Fruit fly (Drosophila melanogaster) whole organism, embryonic: ENCODE data around the gene Fbxl7.

ENCODE experiments used
- CG11696 ChIP-seq: fragments of 200-800 bp; sonication (Bioruptor generic); IDR thresholded peaks from 2 replicates; pipeline ENCODE4 v1.3.6; 2022; ENCODE audit warnings: missing biosample characterization, missing genetic modification characterization
- CG12769 ChIP-seq: fragments of 200-800 bp; sonication (Bioruptor generic); optimal IDR thresholded peaks from 2 replicates; lab custom pipeline; 2019; ENCODE audit warnings: missing biosample characterization, mild to moderate bottlenecking, missing genetic modification characterization, moderate library complexity
- CG13894 ChIP-seq: fragments of 200-800 bp; sonication (Bioruptor generic); optimal IDR thresholded peaks from 3 replicates; lab custom pipeline; 2018; ENCODE audit warnings: missing biosample characterization, mild to moderate bottlenecking, missing genetic modification characterization, moderate library complexity
- CG15601 ChIP-seq: fragments of 200-800 bp; sonication (Bioruptor generic); optimal IDR thresholded peaks from 3 replicates; lab custom pipeline; 2019; ENCODE audit warnings: missing biosample characterization, mild to moderate bottlenecking, missing genetic modification characterization, moderate library complexity
- CG1603 ChIP-seq: fragments of 200-800 bp; sonication (Bioruptor generic); optimal IDR thresholded peaks from 2 replicates; lab custom pipeline; 2019; ENCODE audit warnings: missing biosample characterization, mild to moderate bottlenecking, missing genetic modification characterization, moderate library complexity
- CG16815 ChIP-seq: fragments of 200-800 bp; sonication (Bioruptor generic); optimal IDR thresholded peaks from 3 replicates; lab custom pipeline; 2017; ENCODE audit warnings: missing biosample characterization, mild to moderate bottlenecking, missing genetic modification characterization
- CG17186 ChIP-seq: fragments of 200-800 bp; sonication (Bioruptor generic); optimal IDR thresholded peaks from 3 replicates; lab custom pipeline; 2017; ENCODE audit warnings: missing biosample characterization, missing genetic modification reagents, missing genetic modification characterization
- CG17359 ChIP-seq: fragments of 200-800 bp; sonication (Bioruptor generic); optimal IDR thresholded peaks from 3 replicates; lab custom pipeline; 2018; ENCODE audit warnings: missing biosample characterization, mild to moderate bottlenecking, missing genetic modification characterization, moderate library complexity
- CG18619 ChIP-seq: fragments of 200-800 bp; sonication (Bioruptor generic); optimal IDR thresholded peaks from 3 replicates; lab custom pipeline; 2017; ENCODE audit warnings: missing biosample characterization, mild to moderate bottlenecking, missing genetic modification characterization
- CG2712 ChIP-seq: fragments of 200-800 bp; optimal IDR thresholded peaks from 3 replicates; lab custom pipeline; 2019; ENCODE audit warnings: missing biosample characterization, mild to moderate bottlenecking, missing genetic modification characterization, moderate library complexity
- CG2889 ChIP-seq: fragments of 200-800 bp; sonication (Bioruptor generic); IDR thresholded peaks from 3 replicates; pipeline ENCODE4 v1.3.6; 2022; ENCODE audit warnings: missing biosample characterization, missing genetic modification characterization
- CG3163 ChIP-seq: fragments of 200-800 bp; sonication (Bioruptor generic); optimal IDR thresholded peaks from 3 replicates; lab custom pipeline; 2016; ENCODE audit warnings: missing biosample characterization, missing genetic modification characterization
- CG3847 ChIP-seq: fragments of 200-800 bp; sonication (Bioruptor generic); IDR thresholded peaks from 2 replicates; pipeline ENCODE4 v1.3.6; 2022; ENCODE audit warnings: missing biosample characterization, missing genetic modification characterization
- CG4730 ChIP-seq: fragments of 200-800 bp; sonication (Bioruptor generic); IDR thresholded peaks from 2 replicates; pipeline ENCODE4 v1.3.6; 2022; ENCODE audit warnings: missing biosample characterization, missing genetic modification characterization
- CG6254 ChIP-seq: fragments of 200-800 bp; sonication (Bioruptor generic); optimal IDR thresholded peaks from 3 replicates; lab custom pipeline; 2017; ENCODE audit warnings: mild to moderate bottlenecking, missing biosample characterization, missing genetic modification reagents, missing genetic modification characterization
- CG6765 ChIP-seq: fragments of 200-800 bp; sonication (Bioruptor generic); optimal IDR thresholded peaks from 3 replicates; lab custom pipeline; 2017; ENCODE audit warnings: missing biosample characterization, mild to moderate bottlenecking, missing genetic modification characterization
- CG9437 ChIP-seq: fragments of 200-800 bp; sonication (Bioruptor generic); optimal IDR thresholded peaks from 2 replicates; lab custom pipeline; 2018; ENCODE audit warnings: missing biosample characterization, mild to moderate bottlenecking, missing genetic modification characterization
- CG9797 ChIP-seq: fragments of 200-800 bp; sonication (Bioruptor generic); optimal IDR thresholded peaks from 3 replicates; lab custom pipeline; 2018; ENCODE audit warnings: missing biosample characterization, mild to moderate bottlenecking, missing genetic modification characterization
- Camta ChIP-seq: fragments of 200-800 bp; sonication (Bioruptor generic); optimal IDR thresholded peaks from 2 replicates; lab custom pipeline; 2016; ENCODE audit warnings: missing biosample characterization, missing genetic modification characterization
- Dp ChIP-seq: fragments of 200-800 bp; sonication (Bioruptor generic); optimal IDR thresholded peaks from 2 replicates; lab custom pipeline; 2018; ENCODE audit warnings: missing biosample characterization, mild to moderate bottlenecking, missing genetic modification characterization, moderate library complexity
- E2f1 ChIP-seq: fragments of 200-800 bp; sonication (Bioruptor generic); IDR thresholded peaks from 2 replicates; pipeline ENCODE4 v1.3.6; 2022; ENCODE audit warnings: missing biosample characterization, missing genetic modification characterization
- Hr3 ChIP-seq: fragments of 200-800 bp; sonication (Bioruptor generic); optimal IDR thresholded peaks from 3 replicates; lab custom pipeline; 2016; ENCODE audit warnings: missing biosample characterization, missing genetic modification characterization
- Jarid2 ChIP-seq: fragments of 200-800 bp; sonication (Bioruptor generic); optimal IDR thresholded peaks from 3 replicates; lab custom pipeline; 2017; ENCODE audit warnings: mild to moderate bottlenecking, missing biosample characterization, missing genetic modification reagents, missing genetic modification characterization
- Mrtf ChIP-seq: fragments of 200-800 bp; sonication (Bioruptor generic); IDR thresholded peaks from 3 replicates; pipeline ENCODE4 v1.3.6; 2022; ENCODE audit warnings: missing biosample characterization, missing genetic modification characterization
- NFAT ChIP-seq: fragments of 200-800 bp; sonication (Bioruptor generic); IDR thresholded peaks from 2 replicates; pipeline ENCODE4 v1.3.6; 2022; ENCODE audit warnings: missing biosample characterization, missing genetic modification characterization
- Nf-YC ChIP-seq: fragments of 200-800 bp; optimal IDR thresholded peaks from 3 replicates; lab custom pipeline; 2019; ENCODE audit warnings: missing biosample characterization, mild to moderate bottlenecking, missing genetic modification characterization, moderate library complexity
- Oli ChIP-seq: fragments of 200-800 bp; sonication (Bioruptor generic); optimal IDR thresholded peaks from 2 replicates; lab custom pipeline; 2018; ENCODE audit warnings: missing biosample characterization, mild to moderate bottlenecking, missing genetic modification characterization, moderate library complexity
- Sox100B ChIP-seq: fragments of 200-800 bp; sonication (Bioruptor generic); optimal IDR thresholded peaks from 3 replicates; lab custom pipeline; 2018; ENCODE audit warnings: missing biosample characterization, mild to moderate bottlenecking, missing genetic modification characterization
- Sry-δ ChIP-seq: fragments of 200-800 bp; sonication (Bioruptor generic); optimal IDR thresholded peaks from 2 replicates; lab custom pipeline; 2016; ENCODE audit warnings: missing biosample characterization, missing genetic modification characterization
- TFAM ChIP-seq: fragments of 200-800 bp; sonication (Bioruptor generic); optimal IDR thresholded peaks from 2 replicates; lab custom pipeline; 2017; ENCODE audit warnings: missing biosample characterization, missing genetic modification characterization, inconsistent platforms
- Taf1 ChIP-seq: fragments of 200-800 bp; sonication (Bioruptor generic); IDR thresholded peaks from 2 replicates; pipeline ENCODE4 v1.3.6; 2022; ENCODE audit warnings: missing biosample characterization, missing genetic modification characterization
- ase ChIP-seq: fragments of 200-800 bp; sonication (Bioruptor generic); IDR thresholded peaks from 3 replicates; pipeline ENCODE4 v1.3.6; 2022; ENCODE audit warnings: missing biosample characterization, missing genetic modification characterization
- cato ChIP-seq: fragments of 200-800 bp; sonication (Bioruptor generic); optimal IDR thresholded peaks from 2 replicates; lab custom pipeline; 2016; ENCODE audit warnings: missing biosample characterization, missing genetic modification characterization, borderline replicate concordance
- chn ChIP-seq: fragments of 200-800 bp; sonication (Bioruptor generic); optimal IDR thresholded peaks from 2 replicates; lab custom pipeline; 2016; ENCODE audit warnings: missing biosample characterization, missing genetic modification characterization
- da ChIP-seq: fragments of 200-800 bp; sonication (Bioruptor generic); optimal IDR thresholded peaks from 2 replicates; lab custom pipeline; 2016; ENCODE audit warnings: missing biosample characterization, missing genetic modification characterization
- dm ChIP-seq: fragments of 200-800 bp; sonication (Bioruptor generic); optimal IDR thresholded peaks from 3 replicates; lab custom pipeline; 2016; ENCODE audit warnings: missing biosample characterization, missing genetic modification characterization
- ftz-f1 ChIP-seq: fragments of 200-800 bp; sonication (Bioruptor generic); optimal IDR thresholded peaks from 2 replicates; lab custom pipeline; 2016; ENCODE audit warnings: missing biosample characterization, missing genetic modification characterization
- h ChIP-seq: fragments of >200 bp; optimal IDR thresholded peaks from 2 replicates; lab custom pipeline; 2017
- kay ChIP-seq: fragments of 200-800 bp; sonication (Bioruptor generic); optimal IDR thresholded peaks from 2 replicates; lab custom pipeline; 2016; ENCODE audit warnings: missing biosample characterization, missing genetic modification characterization
- mld ChIP-seq: fragments of 200-800 bp; sonication (Bioruptor generic); IDR thresholded peaks from 3 replicates; pipeline ENCODE4 v1.3.6; 2022; ENCODE audit warnings: missing biosample characterization, missing genetic modification characterization; ENCODE audit not compliant: partially characterized antibody
- nau ChIP-seq: fragments of 200-800 bp; sonication (Bioruptor generic); optimal IDR thresholded peaks from 3 replicates; lab custom pipeline; 2017; ENCODE audit warnings: missing biosample characterization, mild to moderate bottlenecking, missing genetic modification characterization, missing genetic modification reagents
- nom ChIP-seq: fragments of 200-800 bp; sonication (Bioruptor generic); optimal IDR thresholded peaks from 2 replicates; lab custom pipeline; 2017; ENCODE audit warnings: missing biosample characterization, missing genetic modification characterization, mild to moderate bottlenecking, moderate library complexity, missing genetic modification reagents
- otp ChIP-seq: fragments of 200-800 bp; sonication (Bioruptor generic); IDR thresholded peaks from 3 replicates; pipeline ENCODE4, ENCODE4 v1.3.6; 2022; ENCODE audit warnings: missing biosample characterization, missing genetic modification characterization
- p53 ChIP-seq: fragments of 200-800 bp; sonication (Bioruptor generic); optimal IDR thresholded peaks from 2 replicates; lab custom pipeline; 2016; ENCODE audit warnings: missing biosample characterization, missing genetic modification characterization
- pb ChIP-seq: fragments of 200-800 bp; sonication (Bioruptor generic); optimal IDR thresholded peaks from 3 replicates; lab custom pipeline; 2016; ENCODE audit warnings: missing biosample characterization, missing genetic modification characterization
- sim ChIP-seq: fragments of 200-800 bp; sonication (Bioruptor generic); IDR thresholded peaks from 2 replicates; pipeline ENCODE4 v1.3.6; 2022; ENCODE audit warnings: missing biosample characterization, missing genetic modification characterization
- sisA ChIP-seq: fragments of 200-800 bp; sonication (Bioruptor generic); IDR thresholded peaks from 2 replicates; pipeline ENCODE4 v1.3.6; 2022; ENCODE audit warnings: missing biosample characterization, missing genetic modification characterization
- slou ChIP-seq: fragments of 200-800 bp; sonication (Bioruptor generic); optimal IDR thresholded peaks from 3 replicates; lab custom pipeline; 2016; ENCODE audit warnings: missing biosample characterization, missing genetic modification characterization
- stc ChIP-seq: fragments of 200-800 bp; sonication (Bioruptor generic); IDR thresholded peaks from 2 replicates; pipeline ENCODE4 v1.3.6; 2022; ENCODE audit warnings: missing biosample characterization, missing genetic modification characterization
- sug ChIP-seq: fragments of 200-800 bp; optimal IDR thresholded peaks from 2 replicates; lab custom pipeline; 2019; ENCODE audit warnings: missing biosample characterization, mild to moderate bottlenecking, missing genetic modification characterization, moderate library complexity
- tap ChIP-seq: fragments of 200-800 bp; optimal IDR thresholded peaks from 3 replicates; lab custom pipeline; 2019; ENCODE audit warnings: missing biosample characterization, mild to moderate bottlenecking, missing genetic modification characterization, moderate library complexity
- tx ChIP-seq: fragments of 200-800 bp; sonication (Bioruptor generic); optimal IDR thresholded peaks from 2 replicates; lab custom pipeline; 2016; ENCODE audit warnings: missing biosample characterization, missing genetic modification characterization
- vnd ChIP-seq: fragments of 200-800 bp; sonication (Bioruptor generic); IDR thresholded peaks from 3 replicates; pipeline ENCODE4 v1.3.6; 2022; ENCODE audit warnings: missing biosample characterization, missing genetic modification characterization; ENCODE audit not compliant: partially characterized antibody

Gene Fbxl7

DNA sequence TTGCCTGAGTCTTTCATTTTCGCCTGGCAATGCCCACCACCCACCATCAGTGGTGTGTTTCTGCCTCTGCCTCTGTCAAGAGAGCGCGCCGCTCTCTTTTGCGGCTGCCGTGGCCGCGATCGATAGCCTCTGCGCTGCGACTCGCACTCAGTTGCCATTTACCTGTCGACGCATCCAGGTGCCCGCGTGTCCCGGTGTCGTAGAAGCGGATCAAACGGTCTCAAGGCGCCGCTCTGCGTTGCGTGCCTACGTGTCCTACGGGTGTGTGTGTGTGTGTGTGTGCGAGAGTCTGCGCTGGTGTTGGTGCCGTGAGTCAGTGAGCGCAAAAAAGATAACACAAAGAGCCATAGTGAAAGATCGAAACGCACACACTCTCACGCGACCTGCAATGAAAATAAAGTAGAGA, at the start of gene Fbxl7:
TSS of gene Fbxl7 (plus strand) at position 148 of the 406 bp plus-strand sequence.
- TF ChIP-seq da (GFP tag; lab: Kevin White, UChicago) (no peak), CG18619 (GFP tag; lab: Kevin White, UChicago) (no peak), CG2712 (tag; lab: Kevin White, UChicago) (peak; percentile 4), Hr3 (no peak), chn (GFP tag; lab: Kevin White, UChicago) (peak; percentile 64), NFAT (GFP tag; lab: Robert Waterston, UW) (0 out of 2 replicates have a peak, but pooled peaks have one; percentile 30), CG9437 (GFP tag; lab: Kevin White, UChicago) (no peak), Mrtf (GFP tag; lab: Robert Waterston, UW) (no peak), CG9797 (no peak), E2f1 (GFP tag; lab: Robert Waterston, UW) (no peak), pb (GFP tag; lab: Kevin White, UChicago) (peak; percentile 17), Dp (GFP tag; lab: Kevin White, UChicago) (no peak), nau (GFP tag; lab: Kevin White, UChicago) (no peak), sim (GFP tag; lab: Robert Waterston, UW) (no peak), CG12769 (peak; percentile 62), otp (GFP tag; lab: Robert Waterston, UW) (no peak), vnd (GFP tag; lab: Robert Waterston, UW) (no peak), CG17359 (no peak), slou (GFP tag; lab: Kevin White, UChicago) (no peak), Sox100B (GFP tag; lab: Kevin White, UChicago) (no peak), tx (no peak), kay (no peak), CG15601 (no peak), CG3847 (no peak), h (lab: Kevin White, UChicago) (no peak), cato (no peak), Sry-δ (GFP tag; lab: Kevin White, UChicago) (no peak), stc (GFP tag; lab: Robert Waterston, UW) (no peak), CG6765 (no peak), CG2889 (GFP tag; lab: Robert Waterston, UW) (no peak), dm (GFP tag; lab: Kevin White, UChicago) (no peak), Nf-YC (tag; lab: Kevin White, UChicago) (no peak), CG3163 (GFP tag; lab: Kevin White, UChicago) (peak; percentile 95), CG4730 (GFP tag; lab: Robert Waterston, UW) (no peak), mld (GFP tag; lab: Robert Waterston, UW) (no peak), Jarid2 (GFP tag; lab: Kevin White, UChicago) (peak; percentile 93), tap (tag; lab: Kevin White, UChicago) (no peak), Camta (GFP tag; lab: Kevin White, UChicago) (no peak), p53 (no peak), sug (tag; lab: Kevin White, UChicago) (no peak), TFAM (GFP tag; lab: Kevin White, UChicago) (no peak), CG1603 (tag; lab: Kevin White, UChicago) (peak; percentile 3), ftz-f1 (GFP tag; lab: Kevin White, UChicago) (peak; percentile 46), CG17186 (GFP tag; lab: Kevin White, UChicago) (no peak), CG11696 (GFP tag; lab: Robert Waterston, UW) (no peak), Taf1 (GFP tag; lab: Robert Waterston, UW) (no peak), Oli (tag; lab: Kevin White, UChicago) (no peak), CG6254 (GFP tag; lab: Kevin White, UChicago) (no peak), sisA (GFP tag; lab: Robert Waterston, UW) (no peak), ase (GFP tag; lab: Robert Waterston, UW) (no peak), CG16815 (GFP tag; lab: Kevin White, UChicago) (no peak), CG13894 (tag; lab: Kevin White, UChicago) (no peak), nom (no peak)
